Worm (Caenorhabditis elegans) whole organism, late embryonic: Measurements from ENCODE around the gene F21A3.11.
A peak's percentile ranks its signal among the peaks of the same experiment; 100 is the strongest.

Experiments used
- C38D4.7 ChIP-seq: fragments of 200-800 bp; sonication (Bioruptor generic); optimal IDR thresholded peaks from 2 replicates; lab custom pipeline; 2018; ENCODE audit warnings: mild to moderate bottlenecking, missing genetic modification characterization, moderate library complexity, missing compliant biosample characterization
- F13H6.1 ChIP-seq: sonication (generic microtip); optimal IDR thresholded peaks from 2 replicates; lab custom pipeline; 2016; ENCODE audit warnings: missing genetic modification characterization, missing compliant biosample characterization
- K09A11.1 ChIP-seq: sonication (generic microtip); optimal IDR thresholded peaks from 2 replicates; lab custom pipeline; 2017; ENCODE audit warnings: antibody characterized with exemption, mild to moderate bottlenecking, missing genetic modification characterization, missing compliant biosample characterization; ENCODE audit not compliant: insufficient read depth
- Y22D7AL.16 ChIP-seq: sonication (generic microtip); optimal IDR thresholded peaks from 2 replicates; lab custom pipeline; 2016; ENCODE audit warnings: missing genetic modification characterization, missing compliant biosample characterization
- ahr-1 ChIP-seq: sonication (generic microtip); optimal IDR thresholded peaks from 2 replicates; lab custom pipeline; 2016; ENCODE audit warnings: missing genetic modification characterization, missing compliant biosample characterization
- ama-1 ChIP-seq: fragments of 150-350 bp; optimal IDR thresholded peaks from 2 replicates; lab custom pipeline; 2014
- ceh-19 ChIP-seq: fragments of 200-800 bp; sonication (Bioruptor generic); optimal IDR thresholded peaks from 2 replicates; lab custom pipeline; 2018; ENCODE audit warnings: mild to moderate bottlenecking, missing genetic modification characterization, missing compliant biosample characterization
- ceh-2 ChIP-seq: sonication (generic microtip); optimal IDR thresholded peaks from 2 replicates; lab custom pipeline; 2016; ENCODE audit warnings: missing genotype, missing genetic modification characterization, missing compliant biosample characterization
- ceh-31 ChIP-seq: sonication (generic microtip); optimal IDR thresholded peaks from 2 replicates; lab custom pipeline; 2016; ENCODE audit warnings: missing genetic modification characterization, missing compliant biosample characterization
- ceh-6 ChIP-seq: fragments of 200-800 bp; sonication (Bioruptor generic); optimal IDR thresholded peaks from 2 replicates; lab custom pipeline; 2018; ENCODE audit warnings: mild to moderate bottlenecking, missing genetic modification characterization, missing compliant biosample characterization
- che-1 ChIP-seq: sonication (generic microtip); optimal IDR thresholded peaks from 2 replicates; lab custom pipeline; 2016; ENCODE audit warnings: mild to moderate bottlenecking, missing genetic modification characterization, missing compliant biosample characterization
- dve-1 ChIP-seq: sonication (generic microtip); optimal IDR thresholded peaks from 2 replicates; lab custom pipeline; 2017; ENCODE audit warnings: antibody characterized with exemption, mild to moderate bottlenecking, missing genetic modification characterization, missing compliant biosample characterization
- elt-2 ChIP-seq: sonication (generic microtip); optimal IDR thresholded peaks from 2 replicates; lab custom pipeline; 2016; ENCODE audit warnings: missing genetic modification reagents, missing genetic modification characterization, missing compliant biosample characterization
- elt-4 ChIP-seq: sonication (generic microtip); optimal IDR thresholded peaks from 2 replicates; lab custom pipeline; 2016; ENCODE audit warnings: missing genetic modification characterization, missing compliant biosample characterization
- ets-4 ChIP-seq: sonication (generic microtip); optimal IDR thresholded peaks from 2 replicates; lab custom pipeline; 2016; ENCODE audit warnings: missing genetic modification characterization, missing compliant biosample characterization
- eyg-1 ChIP-seq: sonication (generic microtip); optimal IDR thresholded peaks from 2 replicates; lab custom pipeline; 2016; ENCODE audit warnings: missing genotype, missing genetic modification characterization, missing compliant biosample characterization
- fax-1 ChIP-seq: sonication (generic microtip); optimal IDR thresholded peaks from 2 replicates; lab custom pipeline; 2016; ENCODE audit warnings: missing genotype, missing genetic modification characterization, missing compliant biosample characterization
- fkh-10 ChIP-seq: fragments of 150-350 bp; optimal IDR thresholded peaks from 2 replicates; lab custom pipeline; 2014; ENCODE audit warnings: missing biosample characterization, missing genetic modification reagents, missing genetic modification characterization
- fkh-6 ChIP-seq: sonication (generic microtip); optimal IDR thresholded peaks from 2 replicates; lab custom pipeline; 2016; ENCODE audit warnings: missing genetic modification characterization, missing compliant biosample characterization
- gmeb-2 ChIP-seq: sonication (generic microtip); optimal IDR thresholded peaks from 2 replicates; lab custom pipeline; 2016; ENCODE audit warnings: missing genetic modification characterization, inconsistent platforms, missing compliant biosample characterization
- hlh-15 ChIP-seq: sonication (generic microtip); optimal IDR thresholded peaks from 2 replicates; lab custom pipeline; 2016; ENCODE audit warnings: missing genetic modification characterization, missing compliant biosample characterization
- hlh-6 ChIP-seq: sonication (generic microtip); optimal IDR thresholded peaks from 2 replicates; lab custom pipeline; 2016; ENCODE audit warnings: missing genotype, missing genetic modification characterization, missing compliant biosample characterization
- lin-11 ChIP-seq: fragments of 200-800 bp; sonication (Bioruptor generic); optimal IDR thresholded peaks from 2 replicates; lab custom pipeline; 2018; ENCODE audit warnings: mild to moderate bottlenecking, missing genetic modification characterization, missing compliant biosample characterization
- nhr-11 ChIP-seq: fragments of 150-350 bp; optimal IDR thresholded peaks from 2 replicates; lab custom pipeline; 2014; ENCODE audit warnings: missing biosample characterization, missing genetic modification characterization
- npax-4 ChIP-seq: sonication (generic microtip); optimal IDR thresholded peaks from 2 replicates; lab custom pipeline; 2016; ENCODE audit warnings: missing genetic modification characterization, missing compliant biosample characterization
- pha-4 ChIP-seq: fragments of 150-350 bp; optimal IDR thresholded peaks from 2 replicates; lab custom pipeline; 2018; ENCODE audit warnings: missing biosample characterization, missing genetic modification reagents, missing genetic modification characterization
- pros-1 ChIP-seq: fragments of 150-350 bp; optimal IDR thresholded peaks from 2 replicates; lab custom pipeline; 2014; ENCODE audit warnings: missing biosample characterization, missing genetic modification reagents, missing genetic modification characterization
- ref-2 ChIP-seq: sonication (generic microtip); optimal IDR thresholded peaks from 2 replicates; lab custom pipeline; 2016; ENCODE audit warnings: missing genetic modification characterization, missing compliant biosample characterization
- tbx-2 ChIP-seq: sonication (generic microtip); optimal IDR thresholded peaks from 2 replicates; lab custom pipeline; 2016; ENCODE audit warnings: missing genetic modification characterization, missing compliant biosample characterization
- unc-3 ChIP-seq, 2 experiments: fragments of 200-800 bp in 1 of 2; sonication (Bioruptor generic) in 1 of 2; sonication (generic microtip) in 1 of 2; conservative IDR thresholded peaks in 1 of 2; optimal IDR thresholded peaks in 1 of 2; 2 replicates each; pipeline versions ENCODE4 v1.3.6 to Lab custom; 2016 to 2022; ENCODE audit warnings: missing compliant biosample characterization in 2 of 2, missing genetic modification characterization in 2 of 2, missing genetic modification reagents in 1 of 2
- unc-55 ChIP-seq: sonication (generic microtip); optimal IDR thresholded peaks from 2 replicates; lab custom pipeline; 2017; ENCODE audit warnings: missing biosample characterization, missing genetic modification reagents, missing genetic modification characterization
- unc-86 ChIP-seq: sonication (generic microtip); optimal IDR thresholded peaks from 2 replicates; lab custom pipeline; 2016; ENCODE audit warnings: missing genetic modification characterization, missing compliant biosample characterization
- zip-5 ChIP-seq: sonication (generic microtip); optimal IDR thresholded peaks from 2 replicates; lab custom pipeline; 2016; ENCODE audit warnings: missing genetic modification characterization, missing compliant biosample characterization

F21A3.11 gene

DNA sequence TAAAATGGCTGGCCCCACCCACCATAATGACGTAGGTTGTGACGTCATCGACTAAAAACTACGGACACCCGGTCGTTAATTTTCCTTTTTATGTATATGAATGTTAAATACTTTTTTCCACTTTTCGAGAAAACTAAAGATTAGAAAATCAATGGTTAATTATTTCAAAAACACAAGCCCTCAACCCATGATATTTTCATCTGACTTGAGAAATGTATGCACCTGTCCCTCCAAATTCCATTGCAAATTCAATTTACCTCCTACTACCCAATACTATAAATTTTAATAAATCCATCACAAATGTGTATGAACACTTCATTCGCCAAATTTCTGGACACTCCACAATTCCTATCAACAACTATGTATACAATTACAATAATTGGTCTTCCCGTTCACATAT, 3.9 kb downstream of the F21A3.11 start, which contains the start of gene srh-276 (continued):
- TF ChIP-seq pha-4: no peak
- no peak for TF ChIP-seq dve-1 (tag; lab: Kevin White, UChicago)

DNA sequence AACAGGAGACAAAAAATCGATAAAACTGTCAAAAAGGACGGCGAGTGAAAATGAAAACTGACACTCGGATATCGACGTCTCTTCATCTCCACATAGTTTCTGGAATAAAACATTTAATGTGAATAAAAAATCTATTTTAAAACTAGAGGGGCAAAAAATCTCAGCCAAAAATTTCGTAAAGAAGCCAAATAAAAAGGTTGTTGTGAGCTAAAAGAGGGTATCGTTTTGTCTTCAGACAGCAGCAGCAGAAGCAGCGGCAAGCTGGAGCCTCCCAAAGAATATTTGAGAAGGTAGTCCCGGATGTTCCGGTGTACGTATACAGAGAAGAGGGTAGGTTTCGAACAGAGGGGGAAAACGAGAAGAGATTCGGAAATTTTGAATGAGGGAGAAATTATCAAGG, 11.1 kb downstream of the F21A3.11 start, which contains the start of gene lgc-31:
Gene lgc-31, minus strand, starts transcription at position 101 of the 400 bp plus-strand sequence.
- TF ChIP-seq hlh-15 (tag; lab: Kevin White, UChicago): no peak
- TF ChIP-seq unc-86 (tag; lab: Kevin White, UChicago): no peak
- TF ChIP-seq unc-3 (GFP tag; conservative IDR thresholded peaks at IDR 0.05; lab: Robert Waterston, UW): no peak
- TF ChIP-seq unc-3 (tag; optimal IDR thresholded peaks at IDR 0.05; lab: Kevin White, UChicago): no peak
- no peak for TF ChIP-seq tbx-2
- no peak for TF ChIP-seq dve-1 (tag; lab: Kevin White, UChicago)
- no peak for TF ChIP-seq elt-2
- no peak for TF ChIP-seq ceh-19 (GFP tag; lab: Kevin White, UChicago)
- TF ChIP-seq ets-4 (tag; lab: Kevin White, UChicago): no peak
- no peak for TF ChIP-seq eyg-1 (tag; lab: Kevin White, UChicago)

DNA sequence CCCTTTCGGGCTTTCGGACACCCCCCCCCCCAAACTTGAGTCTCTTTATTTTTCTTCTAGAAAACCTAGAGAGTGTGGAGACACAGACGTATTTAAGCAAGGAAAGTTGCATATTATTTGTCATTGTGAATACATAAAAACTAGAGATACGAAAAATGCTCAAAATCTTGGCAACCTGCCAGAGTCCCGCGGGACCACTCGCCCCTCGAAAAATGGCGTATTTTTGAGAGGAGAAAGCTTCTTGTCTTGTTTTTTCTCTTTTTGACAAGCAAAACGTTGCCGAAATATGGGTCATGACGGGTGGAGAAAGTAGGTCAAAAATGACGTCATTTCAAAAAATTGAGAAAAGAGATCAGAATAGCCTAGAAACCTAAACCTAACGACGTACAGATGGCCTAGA, 12.6 kb downstream of the F21A3.11 start:
- TF ChIP-seq ceh-19 (GFP tag; lab: Kevin White, UChicago): no peak
- no peak for TF ChIP-seq unc-3 (GFP tag; conservative IDR thresholded peaks at IDR 0.05; lab: Robert Waterston, UW)
- TF ChIP-seq unc-3 (tag; optimal IDR thresholded peaks at IDR 0.05; lab: Kevin White, UChicago): peak; percentile 3
- TF ChIP-seq C38D4.7 (GFP tag; lab: Kevin White, UChicago): no peak

DNA sequence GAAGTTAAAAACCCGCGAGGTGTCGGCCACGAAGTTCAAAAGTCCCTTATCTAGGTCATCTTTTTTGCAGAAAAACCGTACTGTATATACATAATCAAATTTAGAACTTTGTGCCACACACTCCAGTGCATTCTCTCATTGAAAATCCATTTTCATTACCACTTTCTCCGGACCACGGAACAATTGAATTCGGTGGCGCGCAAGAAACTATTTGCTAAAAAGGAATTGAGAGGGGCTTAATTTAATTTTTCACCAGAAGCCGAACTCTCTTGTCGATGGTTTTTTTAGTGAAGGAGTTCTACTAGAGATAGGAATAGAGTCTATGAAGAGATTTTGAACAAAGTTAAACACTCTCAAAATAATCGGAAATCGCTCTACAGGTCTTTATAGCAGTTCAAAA, 13.2 kb downstream of the F21A3.11 start:
- TF ChIP-seq che-1 (no peak), ceh-31 (tag; lab: Kevin White, UChicago) (peak; percentile 2)

DNA sequence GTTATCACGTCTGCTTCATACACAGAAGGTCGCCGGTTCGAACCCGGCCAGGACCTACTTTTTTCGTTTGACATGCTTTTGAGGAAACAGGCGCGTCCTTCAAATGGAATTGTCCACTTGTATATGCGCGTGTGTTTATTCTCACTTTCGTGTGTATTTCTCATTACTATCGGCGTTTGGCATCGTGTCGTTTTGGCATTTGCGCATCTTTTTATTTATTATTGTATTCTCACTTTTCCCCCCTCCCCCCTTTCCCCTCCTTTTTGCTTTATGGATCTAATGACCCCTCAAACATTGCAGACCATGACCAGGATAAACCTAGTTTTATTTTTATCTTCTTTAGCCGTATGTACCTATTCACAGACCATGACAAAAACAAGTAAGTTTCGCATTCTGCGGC, 15.6 kb downstream of the F21A3.11 start, which contains the start of gene F21A3.3:
Gene F21A3.3, plus strand, starts transcription at position 301 of the 400 bp plus-strand sequence.
- TF ChIP-seq K09A11.1 (tag; lab: Kevin White, UChicago): no peak
- no peak for TF ChIP-seq fkh-6 (tag; lab: Kevin White, UChicago)
- TF ChIP-seq hlh-6: no peak
- TF ChIP-seq pros-1 (tag; lab: Kevin White, UChicago): no peak
- no peak for TF ChIP-seq elt-4 (tag; lab: Kevin White, UChicago)
- no peak for TF ChIP-seq gmeb-2
- TF ChIP-seq ref-2 (tag; lab: Kevin White, UChicago): no peak
- TF ChIP-seq fkh-10 (GFP tag; lab: Kevin White, UChicago): no peak
- TF ChIP-seq, all 69 proteins: peak for 0

DNA sequence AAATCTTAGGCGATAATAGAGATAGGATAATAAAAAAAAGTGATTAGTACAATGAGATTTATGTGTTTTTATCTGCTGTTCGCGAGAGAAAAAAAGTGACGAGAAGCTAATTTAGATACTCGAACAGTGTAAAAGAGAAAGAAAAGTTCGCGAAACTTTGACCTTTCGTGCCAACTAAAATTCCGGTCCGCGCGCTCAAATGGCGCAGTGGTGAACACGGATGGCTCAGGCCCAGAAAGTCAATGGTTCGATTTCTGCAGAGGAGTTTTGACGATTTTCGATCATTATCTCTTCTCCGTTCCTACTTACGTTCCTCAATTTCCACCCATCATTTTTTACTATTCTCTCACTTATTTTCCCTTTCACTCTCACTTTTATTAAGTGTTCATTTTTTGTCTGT, 16.5 kb downstream of the F21A3.11 start:
- TF ChIP-seq ceh-6 (no peak), zip-5 (tag; lab: Kevin White, UChicago) (no peak), unc-55 (no peak), Y22D7AL.16 (tag; lab: Kevin White, UChicago) (no peak), lin-11 (tag; lab: Kevin White, UChicago) (no peak), npax-4 (tag; lab: Kevin White, UChicago) (no peak), eyg-1 (tag; lab: Kevin White, UChicago) (no peak), nhr-11 (tag; lab: Kevin White, UChicago) (no peak), fax-1 (tag; lab: Kevin White, UChicago) (no peak), ceh-2 (tag; lab: Kevin White, UChicago) (no peak), ama-1 (lab: Kevin White, UChicago) (no peak), hlh-6 (no peak), ceh-31 (tag; lab: Kevin White, UChicago) (no peak), ets-4 (tag; lab: Kevin White, UChicago) (no peak), F13H6.1 (tag; lab: Kevin White, UChicago) (no peak), dve-1 (tag; lab: Kevin White, UChicago) (no peak), ahr-1 (tag; lab: Kevin White, UChicago) (no peak)
